Worm (Caenorhabditis elegans): Measurements from ENCODE around the gene toc-1.

Gene toc-1

ce11 chrIII:5274715-5275355, at the start of gene toc-1, which contains the start of gene daf-41:
toc-1 (plus strand) TSS chrIII:5275251.
daf-41 (minus strand) TSS chrIII:5274765.
- TF ChIP-seq dao-5 (tag; optimal IDR thresholded peaks at IDR 0.05) = no peak
- TF ChIP-seq W03F9.2 (tag; optimal IDR thresholded peaks at IDR 0.05) = peak; percentile 75

ce11 chrIII:5225321-5225720, 49.7 kb upstream of the toc-1 start, which contains the start of gene nex-1:
nex-1 (plus strand) TSS chrIII:5225621.
- TF ChIP-seq W03F9.2 (tag; optimal IDR thresholded peaks at IDR 0.05) (peak; percentile 17), him-1 (tag; optimal IDR thresholded peaks at IDR 0.05) (no peak), dao-5 (tag; optimal IDR thresholded peaks at IDR 0.05) (no peak)

DNA sequence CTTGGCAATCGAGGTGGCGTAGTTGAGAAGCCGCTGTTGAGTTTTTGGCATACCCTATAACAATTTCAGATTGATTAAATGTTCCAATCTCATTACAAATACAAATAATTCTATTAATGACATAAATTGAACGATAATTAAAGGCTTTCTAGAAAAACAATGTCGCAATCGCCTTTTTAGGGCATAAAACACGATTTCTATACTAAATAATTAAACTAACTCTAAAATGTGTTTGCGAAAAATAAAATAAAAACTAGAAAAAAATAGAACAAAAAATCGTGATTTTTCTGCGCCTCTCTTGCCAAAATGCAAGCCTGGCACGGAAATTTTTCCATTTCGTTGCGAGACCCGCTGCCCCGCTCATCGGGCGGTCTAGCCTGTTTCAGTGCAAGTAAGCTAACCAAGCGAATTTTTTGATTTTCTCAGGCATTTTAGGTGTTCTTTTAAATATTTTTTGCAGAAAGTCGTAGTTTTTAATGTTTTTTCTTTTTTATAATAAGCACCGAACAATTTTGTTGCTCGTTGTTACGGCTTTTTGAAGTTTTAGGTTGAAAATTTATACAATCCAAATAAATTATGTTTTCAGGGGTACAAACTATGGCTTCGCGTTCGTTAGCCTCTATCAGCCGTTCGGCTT, 47.1 kb upstream of the toc-1 start, which contains the start of the genes C34E10.12, C34E10.10 and atp-2:
C34E10.12 (minus strand) TSS at position 51 of the 637 bp plus-strand sequence.
C34E10.10 (minus strand) TSS at position 54 of the 637 bp plus-strand sequence.
atp-2 (plus strand) TSS at position 587 of the 637 bp plus-strand sequence.
- peak; percentile 7 for TF ChIP-seq him-1 (tag; optimal IDR thresholded peaks at IDR 0.05)
- TF ChIP-seq dao-5 (tag; optimal IDR thresholded peaks at IDR 0.05) = no peak
- TF ChIP-seq W03F9.2 (tag; optimal IDR thresholded peaks at IDR 0.05) = peak; percentile 89

DNA sequence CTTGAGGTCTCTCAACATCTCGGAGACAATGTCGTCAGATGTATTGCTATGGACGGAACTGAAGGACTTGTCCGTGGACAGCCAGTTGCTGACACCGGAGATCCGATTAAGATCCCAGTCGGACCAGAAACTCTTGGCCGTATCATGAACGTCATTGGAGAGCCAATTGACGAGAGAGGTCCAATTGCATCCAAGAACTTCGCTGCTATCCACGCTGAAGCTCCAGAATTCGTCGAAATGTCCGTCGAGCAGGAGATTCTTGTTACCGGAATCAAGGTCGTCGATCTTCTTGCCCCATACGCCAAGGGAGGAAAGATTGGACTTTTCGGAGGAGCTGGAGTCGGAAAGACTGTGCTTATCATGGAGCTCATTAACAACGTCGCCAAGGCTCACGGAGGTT, 46.2 kb upstream of the toc-1 start:
- TF ChIP-seq him-1 (tag; optimal IDR thresholded peaks at IDR 0.05) = no peak
- TF ChIP-seq W03F9.2 (tag; optimal IDR thresholded peaks at IDR 0.05) = no peak
- no peak for TF ChIP-seq dao-5 (tag; optimal IDR thresholded peaks at IDR 0.05)

DNA sequence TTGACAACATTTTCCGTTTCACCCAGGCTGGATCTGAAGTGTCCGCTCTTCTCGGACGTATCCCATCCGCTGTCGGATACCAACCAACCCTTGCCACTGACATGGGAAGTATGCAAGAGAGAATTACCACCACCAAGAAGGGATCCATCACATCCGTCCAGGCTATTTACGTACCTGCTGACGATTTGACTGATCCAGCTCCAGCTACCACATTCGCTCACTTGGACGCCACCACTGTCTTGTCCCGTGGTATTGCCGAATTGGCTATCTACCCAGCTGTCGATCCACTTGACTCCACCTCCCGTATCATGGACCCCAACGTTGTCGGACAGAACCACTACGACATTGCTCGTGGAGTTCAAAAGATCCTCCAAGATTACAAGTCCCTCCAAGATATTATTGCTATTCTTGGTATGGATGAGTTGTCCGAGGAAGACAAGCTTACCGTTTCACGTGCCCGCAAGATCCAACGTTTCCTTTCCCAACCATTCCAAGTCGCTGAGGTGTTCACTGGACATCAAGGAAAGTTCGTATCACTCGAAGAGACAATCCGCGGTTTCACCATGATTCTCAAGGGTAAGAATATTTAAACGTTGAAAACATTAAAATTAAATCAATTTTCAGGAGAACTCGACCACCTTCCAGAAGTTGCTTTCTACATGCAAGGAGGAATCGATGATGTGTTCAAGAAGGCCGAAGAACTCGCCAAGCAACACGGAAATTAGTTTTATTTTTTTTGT, 45.4 kb upstream of the toc-1 start:
- no peak for TF ChIP-seq dao-5 (tag; optimal IDR thresholded peaks at IDR 0.05)
- no peak for TF ChIP-seq him-1 (tag; optimal IDR thresholded peaks at IDR 0.05)
- TF ChIP-seq W03F9.2 (tag; optimal IDR thresholded peaks at IDR 0.05) = no peak

DNA sequence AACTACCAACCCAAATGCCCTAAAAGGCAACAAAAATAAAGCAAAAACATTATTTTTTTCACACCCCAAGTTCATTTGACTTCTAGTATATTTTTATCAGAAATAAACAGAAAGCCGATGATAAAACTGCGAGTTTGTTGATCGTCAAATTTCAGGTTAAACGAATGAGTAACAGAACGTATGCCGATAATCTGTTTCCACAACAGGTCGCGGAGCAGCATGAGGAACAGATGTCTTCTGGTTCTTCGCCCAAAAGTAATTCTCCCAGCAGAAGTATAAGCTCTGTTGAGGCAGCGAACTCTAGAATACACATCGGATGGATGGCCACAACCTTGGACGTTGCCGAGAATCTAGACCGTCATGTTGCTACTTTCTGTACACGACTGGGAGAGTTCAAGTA, 44.6 kb upstream of the toc-1 start, which contains the start of gene prmt-5:
prmt-5 (plus strand) TSS at position 141 of the 400 bp plus-strand sequence.
- TF ChIP-seq him-1 (tag; optimal IDR thresholded peaks at IDR 0.05) (no peak), dao-5 (tag; optimal IDR thresholded peaks at IDR 0.05) (no peak), W03F9.2 (tag; optimal IDR thresholded peaks at IDR 0.05) (no peak)

DNA sequence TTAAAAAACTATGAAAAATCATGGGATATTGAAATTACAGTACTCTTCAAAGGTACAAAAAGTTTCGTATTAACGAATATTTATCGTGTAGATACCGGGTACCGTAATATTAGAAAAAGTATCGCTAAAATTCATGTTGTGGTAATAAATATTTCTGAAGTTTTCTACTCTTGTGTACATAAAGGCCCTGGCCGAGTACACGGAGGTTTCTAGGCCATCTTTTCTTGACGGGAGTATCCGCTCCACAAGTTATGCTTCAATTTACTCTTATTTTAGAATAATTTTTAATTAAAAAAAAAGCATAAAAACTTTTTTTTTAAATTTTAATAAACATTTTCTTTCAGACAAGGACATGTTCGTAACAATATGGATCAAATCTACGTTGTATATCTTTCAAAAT, 41.9 kb upstream of the toc-1 start:
- TF ChIP-seq W03F9.2 (tag; optimal IDR thresholded peaks at IDR 0.05) (no peak), dao-5 (tag; optimal IDR thresholded peaks at IDR 0.05) (no peak), him-1 (tag; optimal IDR thresholded peaks at IDR 0.05) (no peak)

ce11 chrIII:5234312-5234711, 40.7 kb upstream of the toc-1 start, which contains the start of gene mrps-26:
mrps-26 (plus strand) TSS chrIII:5234612.
- TF ChIP-seq dao-5 (tag; optimal IDR thresholded peaks at IDR 0.05) (no peak), W03F9.2 (tag; optimal IDR thresholded peaks at IDR 0.05) (no peak), him-1 (tag; optimal IDR thresholded peaks at IDR 0.05) (no peak)

- TF ChIP-seq him-1 (tag; optimal IDR thresholded peaks at IDR 0.05) (no peak), W03F9.2 (tag; optimal IDR thresholded peaks at IDR 0.05) (no peak), dao-5 (tag; optimal IDR thresholded peaks at IDR 0.05) (no peak)
These were observed 38.9 kb upstream of the toc-1 start, which contains the start of gene prx-10 for ce11 chrIII:5236104-5236503. prx-10 (plus strand) TSS chrIII:5236404.

ce11 chrIII:5241854-5242253, 33.2 kb upstream of the toc-1 start:
- TF ChIP-seq W03F9.2 (tag; optimal IDR thresholded peaks at IDR 0.05) = no peak
- no peak for TF ChIP-seq him-1 (tag; optimal IDR thresholded peaks at IDR 0.05)
- no peak for TF ChIP-seq dao-5 (tag; optimal IDR thresholded peaks at IDR 0.05)

DNA sequence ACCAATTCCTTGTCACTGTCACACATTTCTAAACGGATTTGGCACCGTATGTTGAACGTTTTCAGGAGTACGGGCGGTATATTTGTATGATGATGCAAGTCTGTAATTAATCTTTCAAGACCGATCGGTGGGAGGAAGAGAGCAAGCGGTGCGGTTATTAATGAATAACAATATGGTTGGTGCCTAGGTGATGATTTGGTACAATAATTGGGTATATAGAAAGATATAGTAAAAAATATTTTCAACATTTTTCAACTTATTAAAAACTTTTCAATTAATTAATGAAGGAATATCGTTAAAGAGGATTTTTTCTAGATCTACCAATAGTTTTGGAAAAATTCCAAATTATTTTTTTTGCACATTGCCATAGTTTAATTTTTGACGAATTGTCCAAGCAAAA, 30.5 kb upstream of the toc-1 start, which contains the start of gene cnd-1:
cnd-1 (minus strand) TSS at position 101 of the 400 bp plus-strand sequence.
- no peak for TF ChIP-seq him-1 (tag; optimal IDR thresholded peaks at IDR 0.05)
- TF ChIP-seq W03F9.2 (tag; optimal IDR thresholded peaks at IDR 0.05) = no peak
- no peak for TF ChIP-seq dao-5 (tag; optimal IDR thresholded peaks at IDR 0.05)

DNA sequence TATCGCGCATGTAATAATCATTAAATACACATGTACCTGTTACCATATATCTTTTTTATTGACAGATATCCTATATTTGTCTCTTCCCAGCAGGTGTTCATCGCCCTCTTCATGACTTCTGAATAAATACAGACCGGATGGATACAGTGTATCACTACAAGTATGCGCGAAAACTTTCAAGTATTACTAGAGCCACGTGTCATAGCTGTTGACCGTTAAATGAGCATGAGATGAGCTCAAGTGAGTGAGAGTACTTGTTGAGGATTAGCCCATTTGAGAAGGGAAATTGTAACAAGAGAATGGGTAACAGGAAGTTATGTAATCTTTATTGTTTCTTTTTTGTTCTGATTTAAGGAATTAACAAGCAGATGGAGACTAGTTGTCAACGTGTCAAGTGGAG, 30.0 kb upstream of the toc-1 start:
- TF ChIP-seq W03F9.2 (tag; optimal IDR thresholded peaks at IDR 0.05) (no peak), dao-5 (tag; optimal IDR thresholded peaks at IDR 0.05) (no peak), him-1 (tag; optimal IDR thresholded peaks at IDR 0.05) (no peak)

DNA sequence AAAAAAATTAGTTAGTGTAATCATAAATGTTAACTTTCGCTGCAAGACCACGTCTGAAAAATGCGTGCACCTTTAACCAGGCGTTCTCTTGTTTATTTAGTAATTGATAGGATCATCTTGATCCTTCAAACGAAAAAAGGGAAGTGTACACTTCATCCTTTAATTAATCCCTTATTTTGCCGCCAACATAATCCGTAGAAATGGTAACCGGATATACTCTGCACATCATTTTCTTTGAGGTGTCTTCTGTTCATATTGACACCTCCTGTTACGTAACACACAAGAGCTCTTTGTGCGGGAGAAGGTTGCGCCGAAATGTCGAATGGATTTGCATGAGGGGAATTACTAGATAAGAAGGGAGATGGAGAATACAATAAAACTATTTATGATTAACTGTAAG, 26.3 kb upstream of the toc-1 start:
- TF ChIP-seq W03F9.2 (tag; optimal IDR thresholded peaks at IDR 0.05) (no peak), him-1 (tag; optimal IDR thresholded peaks at IDR 0.05) (no peak), dao-5 (tag; optimal IDR thresholded peaks at IDR 0.05) (no peak)

Measured in whole organism, L4/young adult.